Worm (Caenorhabditis elegans) whole organism, L1 larva: Measurements from ENCODE around the gene C45G9.4.

Experiments used
- ama-1 ChIP-seq: fragments of 150-350 bp; optimal IDR thresholded peaks from 2 replicates; lab custom pipeline; 2014
- blmp-1 ChIP-seq: fragments of 150-350 bp; optimal IDR thresholded peaks from 2 replicates; lab custom pipeline; 2014; ENCODE audit warnings: missing biosample characterization, missing genetic modification characterization
- ceh-82 ChIP-seq, 3 experiments: fragments of 150-350 bp in 1 of 3; sonication (generic microtip) in 2 of 3; optimal IDR thresholded peaks; 2 replicates each; lab custom pipeline; 2014 to 2017; ENCODE audit warnings: missing biosample characterization in 3 of 3, missing genetic modification characterization in 3 of 3
- grh-1 ChIP-seq: fragments of 200-800 bp; sonication (Bioruptor generic); IDR thresholded peaks from 2 replicates; pipeline ENCODE4 v1.3.6; 2022; ENCODE audit warnings: missing genetic modification reagents, missing genetic modification characterization, missing compliant biosample characterization
- irx-1 ChIP-seq: sonication (generic microtip); optimal IDR thresholded peaks from 2 replicates; lab custom pipeline; 2016; ENCODE audit warnings: missing genetic modification characterization, missing compliant biosample characterization
- jun-1 ChIP-seq: fragments of 150-350 bp; optimal IDR thresholded peaks from 2 replicates; lab custom pipeline; 2014; ENCODE audit warnings: missing biosample characterization, missing genetic modification reagents, missing genetic modification characterization
- mef-2 ChIP-seq: fragments of 150-350 bp; optimal IDR thresholded peaks from 2 replicates; lab custom pipeline; 2014; ENCODE audit warnings: missing biosample characterization, missing genetic modification characterization
- nhr-11 ChIP-seq: fragments of 150-350 bp; optimal IDR thresholded peaks from 2 replicates; lab custom pipeline; 2014; ENCODE audit warnings: missing biosample characterization, missing genetic modification characterization
- nhr-237 ChIP-seq: fragments of 150-350 bp; optimal IDR thresholded peaks from 2 replicates; lab custom pipeline; 2014; ENCODE audit warnings: missing biosample characterization, missing genetic modification characterization
- nhr-28 ChIP-seq: fragments of 150-350 bp; optimal IDR thresholded peaks from 2 replicates; lab custom pipeline; 2014; ENCODE audit warnings: missing biosample characterization, missing genetic modification characterization
- pag-3 ChIP-seq: sonication (generic microtip); optimal IDR thresholded peaks from 2 replicates; lab custom pipeline; 2017; ENCODE audit warnings: missing genetic modification characterization, mild to moderate bottlenecking, missing compliant biosample characterization, antibody characterized with exemption, borderline replicate concordance; ENCODE audit not compliant: insufficient read depth
- unc-62 ChIP-seq: fragments of 150-350 bp; optimal IDR thresholded peaks from 2 replicates; lab custom pipeline; 2014; ENCODE audit warnings: missing biosample characterization, missing genetic modification reagents, missing genetic modification characterization
- ztf-4 ChIP-seq: fragments of 150-350 bp; optimal IDR thresholded peaks from 2 replicates; lab custom pipeline; 2014; ENCODE audit warnings: missing biosample characterization, missing genetic modification characterization

DNA sequence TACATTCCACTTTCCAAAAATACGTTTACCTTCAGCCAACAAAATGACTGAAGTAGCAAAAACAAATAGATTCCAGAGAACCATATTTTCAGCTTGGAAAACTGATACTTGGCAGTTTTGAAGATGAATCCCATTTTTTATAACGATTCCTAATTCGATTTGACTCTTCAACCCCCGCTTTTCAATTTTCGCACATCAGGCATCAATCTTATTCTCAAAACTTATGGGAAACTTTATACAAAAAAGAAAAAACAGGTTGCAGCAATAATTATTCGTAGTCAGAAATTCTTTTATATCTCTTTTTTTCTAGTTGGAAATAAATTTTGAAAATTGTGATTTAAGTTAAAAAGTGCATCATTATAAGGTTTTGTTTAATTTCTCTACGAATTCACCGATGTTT, 708 bp upstream of the C45G9.4 start, which contains the start of gene C45G9.10:
- TF ChIP-seq jun-1 (tag; lab: Kevin White, UChicago), result no peak
- no peak for TF ChIP-seq ztf-4 (tag; lab: Kevin White, UChicago)
- TF ChIP-seq nhr-28 (tag; lab: Kevin White, UChicago), result no peak
- TF ChIP-seq ama-1 (lab: Kevin White, UChicago), result no peak
- TF ChIP-seq nhr-237 (tag; lab: Kevin White, UChicago), result no peak
- no peak for TF ChIP-seq blmp-1 (tag; lab: Kevin White, UChicago)
- TF ChIP-seq mef-2 (tag; lab: Kevin White, UChicago), result no peak
- no peak for TF ChIP-seq pag-3 (tag; lab: Kevin White, UChicago)
- TF ChIP-seq ceh-82 (tag; optimal IDR thresholded peaks at IDR 0.05; lab: Kevin White, UChicago), result no peak
- no peak for TF ChIP-seq grh-1
- no peak for TF ChIP-seq unc-62 (GFP tag; lab: Kevin White, UChicago)
- TF ChIP-seq nhr-11 (tag; lab: Kevin White, UChicago), result no peak
- no peak for TF ChIP-seq irx-1 (tag; lab: Kevin White, UChicago)
